Worm (Caenorhabditis elegans): Measurements from ENCODE around the gene ints-7.

DNA sequence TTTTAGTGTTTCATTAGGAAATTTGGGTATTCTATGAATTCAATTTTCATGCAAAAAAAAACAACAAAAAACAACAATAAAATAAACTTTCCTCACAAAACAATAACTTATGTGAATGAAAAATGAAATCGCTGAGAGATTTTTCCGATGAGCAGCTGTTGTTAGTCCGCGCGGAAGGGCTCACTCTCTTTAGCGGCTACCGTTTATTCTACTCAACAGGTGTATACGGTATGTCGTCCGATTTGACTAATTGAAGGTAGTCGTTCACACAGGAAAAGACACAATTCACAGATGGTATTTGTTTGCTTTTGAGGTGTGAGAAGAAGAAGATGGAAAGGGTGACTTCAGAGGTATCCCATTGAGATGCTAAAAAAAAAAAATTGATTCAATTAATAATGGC, 14.0 kb upstream of the ints-7 start:
- TF ChIP-seq unc-62 (GFP tag; optimal IDR thresholded peaks at IDR 0.05) (no peak), nhr-76 (tag; optimal IDR thresholded peaks at IDR 0.05) (no peak), nhr-11 (tag; optimal IDR thresholded peaks at IDR 0.05) (no peak), jun-1 (tag; optimal IDR thresholded peaks at IDR 0.05) (no peak), fkh-10 (GFP tag; optimal IDR thresholded peaks at IDR 0.05) (no peak), ama-1 (optimal IDR thresholded peaks at IDR 0.05) (no peak), ceh-82 (tag; optimal IDR thresholded peaks at IDR 0.05) (no peak), efl-3 (GFP tag; optimal IDR thresholded peaks at IDR 0.05) (no peak)
